Worm (Caenorhabditis elegans) whole organism, late embryonic: Measurements from ENCODE around the gene F08F3.1.

Experiments used
- T23F11.4 ChIP-seq: fragments of 200-800 bp; sonication (Bioruptor generic); optimal IDR thresholded peaks from 2 replicates; lab custom pipeline; 2018; ENCODE audit warnings: mild to moderate bottlenecking, missing genetic modification characterization, missing compliant biosample characterization
- ama-1 ChIP-seq: fragments of 150-350 bp; optimal IDR thresholded peaks from 2 replicates; lab custom pipeline; 2014
- ceh-6 ChIP-seq: fragments of 200-800 bp; sonication (Bioruptor generic); optimal IDR thresholded peaks from 2 replicates; lab custom pipeline; 2018; ENCODE audit warnings: mild to moderate bottlenecking, missing genetic modification characterization, missing compliant biosample characterization
- che-1 ChIP-seq: sonication (generic microtip); optimal IDR thresholded peaks from 2 replicates; lab custom pipeline; 2016; ENCODE audit warnings: mild to moderate bottlenecking, missing genetic modification characterization, missing compliant biosample characterization
- elt-2 ChIP-seq: sonication (generic microtip); optimal IDR thresholded peaks from 2 replicates; lab custom pipeline; 2016; ENCODE audit warnings: missing genetic modification reagents, missing genetic modification characterization, missing compliant biosample characterization
- elt-4 ChIP-seq: sonication (generic microtip); optimal IDR thresholded peaks from 2 replicates; lab custom pipeline; 2016; ENCODE audit warnings: missing genetic modification characterization, missing compliant biosample characterization
- fkh-10 ChIP-seq: fragments of 150-350 bp; optimal IDR thresholded peaks from 2 replicates; lab custom pipeline; 2014; ENCODE audit warnings: missing biosample characterization, missing genetic modification reagents, missing genetic modification characterization
- hlh-15 ChIP-seq: sonication (generic microtip); optimal IDR thresholded peaks from 2 replicates; lab custom pipeline; 2016; ENCODE audit warnings: missing genetic modification characterization, missing compliant biosample characterization
- madf-2 ChIP-seq: sonication (generic microtip); optimal IDR thresholded peaks from 2 replicates; lab custom pipeline; 2017; ENCODE audit warnings: missing genetic modification characterization, missing compliant biosample characterization
- npax-4 ChIP-seq: sonication (generic microtip); optimal IDR thresholded peaks from 2 replicates; lab custom pipeline; 2016; ENCODE audit warnings: missing genetic modification characterization, missing compliant biosample characterization
- pha-4 ChIP-seq: fragments of 150-350 bp; optimal IDR thresholded peaks from 2 replicates; lab custom pipeline; 2018; ENCODE audit warnings: missing biosample characterization, missing genetic modification reagents, missing genetic modification characterization
- pqm-1 ChIP-seq: sonication (generic microtip); optimal IDR thresholded peaks from 2 replicates; lab custom pipeline; 2016; ENCODE audit warnings: missing genetic modification characterization, missing compliant biosample characterization

DNA sequence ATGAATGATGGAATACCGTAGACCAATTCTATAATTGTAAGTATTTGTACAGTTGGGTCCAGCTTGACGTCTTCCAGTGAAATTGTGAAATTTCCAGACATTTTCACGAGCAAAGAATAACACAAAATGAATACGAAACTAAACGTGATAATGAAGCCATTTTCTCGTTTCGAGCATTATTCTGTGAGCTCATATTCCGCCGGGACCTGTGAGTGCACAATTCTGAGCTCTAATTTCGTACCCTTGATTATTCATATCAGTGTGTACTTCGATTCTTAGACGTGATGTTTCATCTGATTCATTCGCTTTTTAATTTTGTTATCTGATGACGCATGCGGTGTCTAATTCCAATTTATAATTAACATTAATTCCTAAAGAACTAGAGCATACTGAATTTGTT lies 36.4 kb downstream of the F08F3.1 start, which contains the start of gene srg-66:
- TF ChIP-seq fkh-10, result no peak
- no peak for TF ChIP-seq pha-4 (tag; lab: Kevin White, UChicago)
- no peak for TF ChIP-seq T23F11.4 (GFP tag; lab: Kevin White, UChicago)
- no peak for TF ChIP-seq pqm-1
- TF ChIP-seq ceh-6 (GFP tag; lab: Kevin White, UChicago), result no peak
- no peak for TF ChIP-seq elt-4 (tag; lab: Kevin White, UChicago)
- TF ChIP-seq elt-2 (tag; lab: Kevin White, UChicago), result no peak
- no peak for TF ChIP-seq che-1 (tag; lab: Kevin White, UChicago)
- TF ChIP-seq npax-4 (tag; lab: Kevin White, UChicago), result no peak
- no peak for TF ChIP-seq madf-2 (tag; lab: Kevin White, UChicago)
- no peak for TF ChIP-seq hlh-15 (tag; lab: Kevin White, UChicago)
- no peak for TF ChIP-seq ama-1 (lab: Kevin White, UChicago)
